Worm (Caenorhabditis elegans): Measurements from ENCODE around the gene clpr-2.

Gene clpr-2

ce11 chrII:1244420-1244959, 14.2 kb upstream of the clpr-2 start:
- TF ChIP-seq attf-3 (GFP tag; conservative IDR thresholded peaks at IDR 0.05) = no peak
- 0 out of 2 replicates have a peak, but pooled peaks have one; percentile 35 for TF ChIP-seq zfh-2 (GFP tag; conservative IDR thresholded peaks at IDR 0.05)

ce11 chrII:1245783-1246182, 13.0 kb upstream of the clpr-2 start:
- no peak for TF ChIP-seq nfya-1 (tag; optimal IDR thresholded peaks at IDR 0.05; ENCODE audit: borderline replicate concordance, insufficient read depth)
- TF ChIP-seq lin-26 (GFP tag; IDR thresholded peaks at IDR 0.05) = no peak
- no peak for TF ChIP-seq sptf-2 (GFP tag; optimal IDR thresholded peaks at IDR 0.05)
- no peak for TF ChIP-seq dpff-1 (tag; optimal IDR thresholded peaks at IDR 0.05)
- TF ChIP-seq ceh-27 (GFP tag; optimal IDR thresholded peaks at IDR 0.05) = no peak
- TF ChIP-seq egl-18 (GFP tag; IDR thresholded peaks at IDR 0.05) = no peak
- no peak for TF ChIP-seq pbrm-1 (GFP tag; IDR thresholded peaks at IDR 0.05)
- no peak for TF ChIP-seq ztf-6 (GFP tag; IDR thresholded peaks at IDR 0.05)
- TF ChIP-seq Y67H2A.10 (GFP tag; conservative IDR thresholded peaks at IDR 0.05) = no peak
- TF ChIP-seq snpc-1.1 (tag; optimal IDR thresholded peaks at IDR 0.05; ENCODE audit: insufficient read depth) = no peak
- no peak for TF ChIP-seq let-607 (tag; optimal IDR thresholded peaks at IDR 0.05)
- no peak for TF ChIP-seq B0019.2 (GFP tag; conservative IDR thresholded peaks at IDR 0.05)
- no peak for TF ChIP-seq hrde-1 (tag; optimal IDR thresholded peaks at IDR 0.05; ENCODE audit: borderline replicate concordance)
- no peak for TF ChIP-seq die-1 (tag; optimal IDR thresholded peaks at IDR 0.05)
- TF ChIP-seq ztf-26 (tag; optimal IDR thresholded peaks at IDR 0.05) = no peak
- TF ChIP-seq nhr-120 (GFP tag; IDR thresholded peaks at IDR 0.05) = no peak

- TF ChIP-seq dox-1 (GFP tag; IDR thresholded peaks at IDR 0.05) = peak; percentile 85
- TF ChIP-seq atf-7 (tag; optimal IDR thresholded peaks at IDR 0.05) = peak; percentile 16
- peak; percentile 54 for TF ChIP-seq attf-5 (GFP tag; optimal IDR thresholded peaks at IDR 0.05)
- TF ChIP-seq tbp1 (GFP tag; optimal IDR thresholded peaks at IDR 0.05) = peak; percentile 28
- peak; percentile 98 for TF ChIP-seq zfh-2 (GFP tag; conservative IDR thresholded peaks at IDR 0.05)
- TF ChIP-seq K12H6.12 (tag; optimal IDR thresholded peaks at IDR 0.05) = peak; percentile 60
- peak; percentile 53; the same call in 1 of the 2 replicates for TF ChIP-seq K11D2.4 (GFP tag; IDR thresholded peaks at IDR 0.05)
- peak; percentile 52; the same call in 1 of the 2 replicates for TF ChIP-seq lin-26 (GFP tag; IDR thresholded peaks at IDR 0.05)
- peak; percentile 71 for TF ChIP-seq ceh-27 (GFP tag; optimal IDR thresholded peaks at IDR 0.05)
- TF ChIP-seq Y56A3A.18 (GFP tag; IDR thresholded peaks at IDR 0.05) = 0 out of 2 replicates have a peak, but pooled peaks have one; percentile 58
- peak; percentile 69 for TF ChIP-seq ztf-26 (tag; optimal IDR thresholded peaks at IDR 0.05)
- TF ChIP-seq madf-10 (tag; optimal IDR thresholded peaks at IDR 0.05) = peak; percentile 38
- TF ChIP-seq B0336.3 (GFP tag; IDR thresholded peaks at IDR 0.05) = peak; percentile 83; the same call in 1 of the 2 replicates
- no peak for TF ChIP-seq F57A8.1 (GFP tag; optimal IDR thresholded peaks at IDR 0.05)
- TF ChIP-seq B0019.2 (GFP tag; conservative IDR thresholded peaks at IDR 0.05) = no peak
- TF ChIP-seq ztf-25 (GFP tag; IDR thresholded peaks at IDR 0.05) = 0 out of 2 replicates have a peak, but pooled peaks have one; percentile 15
- TF ChIP-seq let-607 (tag; optimal IDR thresholded peaks at IDR 0.05) = peak in 1 of 2 experiments; percentile 28
- peak; percentile 7 for TF ChIP-seq repo-1 (tag; optimal IDR thresholded peaks at IDR 0.05)
- TF ChIP-seq let-526 (GFP tag; IDR thresholded peaks at IDR 0.05) = 0 out of 2 replicates have a peak, but pooled peaks have one; percentile 19
- no peak for TF ChIP-seq bed-2 (GFP tag; IDR thresholded peaks at IDR 0.05)
- no peak for TF ChIP-seq ceh-100 (GFP tag; IDR thresholded peaks at IDR 0.05)
- no peak for TF ChIP-seq xnd-1 (tag; optimal IDR thresholded peaks at IDR 0.05)
- TF ChIP-seq nhr-80 (tag; optimal IDR thresholded peaks at IDR 0.05) = peak; percentile 83
- no peak for TF ChIP-seq madf-3 (GFP tag; IDR thresholded peaks at IDR 0.05)
- peak; percentile 72 for TF ChIP-seq chd-7 (tag; optimal IDR thresholded peaks at IDR 0.05)
- no peak for TF ChIP-seq Y53G8AR.9 (GFP tag; conservative IDR thresholded peaks at IDR 0.05)
- no peak for TF ChIP-seq snpc-3.4 (tag; optimal IDR thresholded peaks at IDR 0.05)
- TF ChIP-seq egl-44 (GFP tag; IDR thresholded peaks at IDR 0.05) = 0 out of 2 replicates have a peak, but pooled peaks have one; percentile 23
- TF ChIP-seq C06A6.2 (GFP tag; conservative IDR thresholded peaks at IDR 0.05) = peak; percentile 62
- TF ChIP-seq madf-6 (GFP tag; IDR thresholded peaks at IDR 0.05) = peak; percentile 60; the same call in 1 of the 2 replicates
- TF ChIP-seq hmg-1.2 (GFP tag; IDR thresholded peaks at IDR 0.05) = peak; percentile 76
These were observed 11.9 kb upstream of the clpr-2 start for ce11 chrII:1246855-1247259.

All from whole organism, young adult.